Worm (Caenorhabditis elegans) whole organism, young adult: Measurements from ENCODE around the gene K06H7.7.
A peak's percentile ranks its signal among the peaks of the same experiment; 100 is the strongest.

ENCODE experiments used
- B0035.1 ChIP-seq: sonication (generic microtip); optimal IDR thresholded peaks from 2 replicates; lab custom pipeline; 2016; ENCODE audit warnings: missing genetic modification characterization, mild to moderate bottlenecking, missing compliant biosample characterization, missing genotype, missing genetic modification reagents
- B0261.1 ChIP-seq: sonication (generic microtip); optimal IDR thresholded peaks from 2 replicates; lab custom pipeline; 2016; ENCODE audit warnings: mild to moderate bottlenecking, missing genetic modification characterization, moderate library complexity, missing compliant biosample characterization
- F10E7.11 ChIP-seq: sonication (generic microtip); optimal IDR thresholded peaks from 2 replicates; lab custom pipeline; 2017; ENCODE audit warnings: mild to moderate bottlenecking, missing genetic modification characterization, moderate library complexity, missing compliant biosample characterization
- F22D6.2 ChIP-seq: sonication (generic microtip); optimal IDR thresholded peaks from 2 replicates; lab custom pipeline; 2016; ENCODE audit warnings: mild to moderate bottlenecking, missing genetic modification characterization, missing compliant biosample characterization
- F23B12.7 ChIP-seq: sonication (generic microtip); optimal IDR thresholded peaks from 2 replicates; lab custom pipeline; 2017; ENCODE audit warnings: missing genetic modification characterization, mild to moderate bottlenecking, missing compliant biosample characterization, antibody characterized with exemption, moderate library complexity; ENCODE audit not compliant: insufficient read depth
- F49E8.2 ChIP-seq: sonication (generic microtip); optimal IDR thresholded peaks from 3 replicates; lab custom pipeline; 2017; ENCODE audit warnings: missing genetic modification characterization, mild to moderate bottlenecking, missing compliant biosample characterization, antibody characterized with exemption, moderate library complexity; ENCODE audit not compliant: insufficient read depth
- F57A8.1 ChIP-seq: fragments of 200-800 bp; sonication (Bioruptor generic); optimal IDR thresholded peaks from 2 replicates; lab custom pipeline; 2018; ENCODE audit warnings: mild to moderate bottlenecking, missing genetic modification characterization, moderate library complexity, missing compliant biosample characterization
- Y53G8AR.9 ChIP-seq: fragments of 200-800 bp; sonication (Bioruptor generic); conservative IDR thresholded peaks from 2 replicates; pipeline ENCODE4 v1.3.6; 2022; ENCODE audit warnings: missing genetic modification reagents, missing genetic modification characterization, missing compliant biosample characterization
- akir-1 ChIP-seq: fragments of 200-800 bp; sonication (Bioruptor generic); optimal IDR thresholded peaks from 2 replicates; lab custom pipeline; 2018; ENCODE audit warnings: mild to moderate bottlenecking, missing genetic modification characterization, moderate library complexity, missing compliant biosample characterization
- ama-1 ChIP-seq, 3 experiments: fragments of 150-350 bp in 1 of 3; sonication (generic microtip) in 2 of 3; optimal IDR thresholded peaks; 2 replicates each; lab custom pipeline; 2014 to 2018; ENCODE audit warnings: missing biosample characterization in 2 of 3, missing genetic modification characterization in 2 of 3, missing genetic modification reagents in 2 of 3
- attf-5 ChIP-seq: fragments of 200-800 bp; sonication (Bioruptor generic); optimal IDR thresholded peaks from 2 replicates; lab custom pipeline; 2018; ENCODE audit warnings: mild to moderate bottlenecking, missing genetic modification characterization, missing compliant biosample characterization
- bed-1 ChIP-seq: fragments of 200-800 bp; sonication (Bioruptor generic); IDR thresholded peaks from 2 replicates; pipeline ENCODE4 v1.3.6; 2022; ENCODE audit warnings: missing genetic modification reagents, missing genetic modification characterization, missing compliant biosample characterization
- ccch-3 ChIP-seq: fragments of 200-800 bp; sonication (Bioruptor generic); optimal IDR thresholded peaks from 2 replicates; lab custom pipeline; 2018; ENCODE audit warnings: mild to moderate bottlenecking, missing genetic modification characterization, missing compliant biosample characterization
- ceh-100 ChIP-seq: fragments of 200-800 bp; sonication (Bioruptor generic); IDR thresholded peaks from 2 replicates; pipeline ENCODE4 v1.3.6; 2022; ENCODE audit warnings: missing genetic modification reagents, missing genetic modification characterization, missing compliant biosample characterization
- ceh-79 ChIP-seq: sonication (generic microtip); optimal IDR thresholded peaks from 2 replicates; lab custom pipeline; 2017; ENCODE audit warnings: mild to moderate bottlenecking, missing genetic modification characterization, missing compliant biosample characterization
- chd-7 ChIP-seq: sonication (generic microtip); optimal IDR thresholded peaks from 2 replicates; lab custom pipeline; 2016; ENCODE audit warnings: mild to moderate bottlenecking, missing genetic modification characterization, moderate library complexity, missing compliant biosample characterization
- dox-1 ChIP-seq: fragments of 200-800 bp; sonication (Bioruptor generic); IDR thresholded peaks from 2 replicates; pipeline ENCODE4 v1.3.6; 2022; ENCODE audit warnings: missing genetic modification reagents, missing genetic modification characterization, missing compliant biosample characterization
- egrh-3 ChIP-seq: fragments of 200-800 bp; sonication (Bioruptor generic); IDR thresholded peaks from 2 replicates; pipeline ENCODE4 v1.3.6; 2022; ENCODE audit warnings: missing genetic modification reagents, missing genetic modification characterization, missing compliant biosample characterization
- ekl-4 ChIP-seq: fragments of 200-800 bp; sonication (Bioruptor generic); IDR thresholded peaks from 2 replicates; pipeline ENCODE4 v1.3.6; 2022; ENCODE audit warnings: missing genetic modification reagents, missing genetic modification characterization, missing compliant biosample characterization
- ets-4 ChIP-seq: fragments of 200-800 bp; sonication (Bioruptor generic); optimal IDR thresholded peaks from 2 replicates; lab custom pipeline; 2018; ENCODE audit warnings: mild to moderate bottlenecking, missing genetic modification characterization, missing compliant biosample characterization
- fkh-3 ChIP-seq: sonication (generic microtip); optimal IDR thresholded peaks from 2 replicates; lab custom pipeline; 2016; ENCODE audit warnings: mild to moderate bottlenecking, missing genetic modification characterization, missing compliant biosample characterization
- him-1 ChIP-seq: sonication (generic microtip); optimal IDR thresholded peaks from 2 replicates; lab custom pipeline; 2016; ENCODE audit warnings: missing genotype, missing genetic modification reagents, missing genetic modification characterization, missing compliant biosample characterization
- hlh-26 ChIP-seq: fragments of 200-800 bp; sonication (Bioruptor generic); conservative IDR thresholded peaks from 2 replicates; pipeline ENCODE4 v1.3.6; 2022; ENCODE audit warnings: missing genetic modification reagents, missing genetic modification characterization, missing compliant biosample characterization
- hmg-1.2 ChIP-seq: fragments of 200-800 bp; sonication (Bioruptor generic); IDR thresholded peaks from 2 replicates; pipeline ENCODE4 v1.3.6; 2022; ENCODE audit warnings: missing genetic modification reagents, missing genetic modification characterization, missing compliant biosample characterization
- hmg-20 ChIP-seq: fragments of 200-800 bp; sonication (Bioruptor generic); IDR thresholded peaks from 2 replicates; pipeline ENCODE4 v1.3.6; 2022; ENCODE audit warnings: missing genetic modification reagents, missing genetic modification characterization, missing compliant biosample characterization
- hrde-1 ChIP-seq: sonication (generic microtip); optimal IDR thresholded peaks from 2 replicates; lab custom pipeline; 2016; ENCODE audit warnings: missing genetic modification characterization, mild to moderate bottlenecking, missing compliant biosample characterization, moderate library complexity, missing genotype, missing genetic modification reagents, borderline replicate concordance
- lag-1 ChIP-seq: fragments of 200-800 bp; sonication (Bioruptor generic); IDR thresholded peaks from 2 replicates; pipeline ENCODE4 v1.3.6; 2022; ENCODE audit warnings: missing genetic modification reagents, missing genetic modification characterization, missing compliant biosample characterization
- lin-26 ChIP-seq: fragments of 200-800 bp; sonication (Bioruptor generic); IDR thresholded peaks from 2 replicates; pipeline ENCODE4 v1.3.6; 2022; ENCODE audit warnings: missing genetic modification reagents, missing genetic modification characterization, missing compliant biosample characterization
- lin-40 ChIP-seq: sonication (generic microtip); optimal IDR thresholded peaks from 2 replicates; lab custom pipeline; 2016; ENCODE audit warnings: missing genetic modification characterization, mild to moderate bottlenecking, missing compliant biosample characterization, missing genotype, missing genetic modification reagents
- lir-1 ChIP-seq: fragments of 200-800 bp; sonication (Bioruptor generic); conservative IDR thresholded peaks from 2 replicates; pipeline ENCODE4 v1.3.6; 2022; ENCODE audit warnings: missing genetic modification reagents, missing genetic modification characterization, missing compliant biosample characterization
- lsl-1 ChIP-seq: fragments of 200-800 bp; sonication (Bioruptor generic); optimal IDR thresholded peaks from 2 replicates; lab custom pipeline; 2018; ENCODE audit warnings: mild to moderate bottlenecking, missing genetic modification characterization, moderate library complexity, missing compliant biosample characterization
- lsy-27 ChIP-seq: sonication (generic microtip); optimal IDR thresholded peaks from 2 replicates; lab custom pipeline; 2017; ENCODE audit warnings: missing genetic modification characterization, mild to moderate bottlenecking, missing compliant biosample characterization, antibody characterized with exemption, missing genotype, borderline replicate concordance; ENCODE audit not compliant: insufficient read depth
- madf-3 ChIP-seq: fragments of 200-800 bp; sonication (Bioruptor generic); IDR thresholded peaks from 2 replicates; pipeline ENCODE4 v1.3.6; 2022; ENCODE audit warnings: missing genetic modification reagents, missing genetic modification characterization, missing compliant biosample characterization
- madf-6 ChIP-seq: fragments of 200-800 bp; sonication (Bioruptor generic); IDR thresholded peaks from 2 replicates; pipeline ENCODE4 v1.3.6; 2022; ENCODE audit warnings: missing genetic modification reagents, missing genetic modification characterization, missing compliant biosample characterization
- madf-8 ChIP-seq: fragments of 200-800 bp; sonication (Bioruptor generic); conservative IDR thresholded peaks from 2 replicates; pipeline ENCODE4 v1.3.6; 2022; ENCODE audit warnings: missing genetic modification reagents, missing genetic modification characterization, missing compliant biosample characterization
- mxl-1 ChIP-seq: sonication (generic microtip); optimal IDR thresholded peaks from 2 replicates; lab custom pipeline; 2016; ENCODE audit warnings: missing genetic modification characterization, missing compliant biosample characterization
- nfya-2 ChIP-seq: fragments of 200-800 bp; sonication (Bioruptor generic); IDR thresholded peaks from 2 replicates; pipeline ENCODE4 v1.3.6; 2022; ENCODE audit warnings: missing genetic modification reagents, missing genetic modification characterization, missing compliant biosample characterization
- nhr-120 ChIP-seq: fragments of 200-800 bp; sonication (Bioruptor generic); IDR thresholded peaks from 2 replicates; pipeline ENCODE4 v1.3.6; 2022; ENCODE audit warnings: missing genetic modification characterization, missing compliant biosample characterization
- nhr-90 ChIP-seq: sonication (generic microtip); optimal IDR thresholded peaks from 2 replicates; lab custom pipeline; 2016; ENCODE audit warnings: missing genotype, mild to moderate bottlenecking, missing genetic modification characterization, missing compliant biosample characterization
- pbrm-1 ChIP-seq: fragments of 200-800 bp; sonication (Bioruptor generic); IDR thresholded peaks from 2 replicates; pipeline ENCODE4 v1.3.6; 2022; ENCODE audit warnings: missing genetic modification reagents, missing genetic modification characterization, missing compliant biosample characterization
- rcor-1 ChIP-seq: fragments of 200-800 bp; sonication (Bioruptor generic); IDR thresholded peaks from 2 replicates; pipeline ENCODE4 v1.3.6; 2022; ENCODE audit warnings: missing genetic modification reagents, missing genetic modification characterization, missing compliant biosample characterization
- rec-8 ChIP-seq, 2 experiments: sonication (generic microtip); optimal IDR thresholded peaks; 2 replicates each; lab custom pipeline; 2016; ENCODE audit warnings: mild to moderate bottlenecking in 2 of 2, missing genetic modification characterization in 2 of 2, missing genetic modification reagents in 2 of 2, missing genotype in 2 of 2, missing biosample characterization in 1 of 2, missing compliant biosample characterization in 1 of 2, moderate library complexity in 1 of 2
- sdz-38 ChIP-seq: sonication (generic microtip); optimal IDR thresholded peaks from 2 replicates; lab custom pipeline; 2016; ENCODE audit warnings: missing genotype, missing genetic modification characterization, missing compliant biosample characterization
- zfh-2 ChIP-seq: fragments of 200-800 bp; sonication (Bioruptor generic); conservative IDR thresholded peaks from 2 replicates; pipeline ENCODE4 v1.3.6; 2022; ENCODE audit warnings: missing genetic modification reagents, missing genetic modification characterization, missing compliant biosample characterization
- ztf-18 ChIP-seq: sonication (generic microtip); optimal IDR thresholded peaks from 2 replicates; lab custom pipeline; 2016; ENCODE audit warnings: missing genotype, mild to moderate bottlenecking, missing genetic modification characterization, missing compliant biosample characterization
- ztf-22 ChIP-seq: fragments of 200-800 bp; sonication (Bioruptor generic); optimal IDR thresholded peaks from 2 replicates; lab custom pipeline; 2018; ENCODE audit warnings: mild to moderate bottlenecking, missing genetic modification characterization, moderate library complexity, missing compliant biosample characterization
- ztf-6 ChIP-seq: fragments of 200-800 bp; sonication (Bioruptor generic); IDR thresholded peaks from 2 replicates; pipeline ENCODE4 v1.3.6; 2022; ENCODE audit warnings: missing genetic modification reagents, missing genetic modification characterization, missing compliant biosample characterization

The K06H7.7 gene

ce11 chrIII:8043784-8044183 lies 41.5 kb downstream of the K06H7.7 start (continued):
- peak; percentile 93 for TF ChIP-seq hrde-1 (tag; lab: Kevin White, UChicago)
- peak; percentile 92 for TF ChIP-seq B0035.1 (tag; lab: Kevin White, UChicago)
- TF ChIP-seq lin-26 (GFP tag; lab: Robert Waterston, UW): peak; percentile 97
- TF ChIP-seq ama-1 (optimal IDR thresholded peaks at IDR 0.05; lab: Kevin White, UChicago): no peak
- TF ChIP-seq ama-1 (GFP tag; optimal IDR thresholded peaks at IDR 0.05; lab: Kevin White, UChicago): no peak
- peak; percentile 96 for TF ChIP-seq madf-3 (GFP tag; lab: Robert Waterston, UW)
- peak; percentile 99 for TF ChIP-seq F23B12.7 (tag; lab: Kevin White, UChicago)
- no peak; the same call in none of the 2 replicates for TF ChIP-seq madf-6
- TF ChIP-seq madf-8: peak; percentile 76
- peak; percentile 100 for TF ChIP-seq ceh-100 (GFP tag; lab: Robert Waterston, UW)
- TF ChIP-seq ekl-4: peak; percentile 93
- TF ChIP-seq dox-1 (GFP tag; lab: Robert Waterston, UW): peak; percentile 99
- TF ChIP-seq rcor-1 (GFP tag; lab: Robert Waterston, UW): peak; percentile 97
- TF ChIP-seq zfh-2 (GFP tag; lab: Robert Waterston, UW): no peak
- peak; percentile 94 for TF ChIP-seq lir-1
- TF ChIP-seq bed-1 (GFP tag; lab: Robert Waterston, UW): no peak
- TF ChIP-seq F57A8.1: no peak
- peak; percentile 37 for TF ChIP-seq lsy-27
- TF ChIP-seq F10E7.11 (tag; lab: Kevin White, UChicago): peak; percentile 38
- peak; percentile 93 for TF ChIP-seq ztf-22 (GFP tag; lab: Kevin White, UChicago)
- TF ChIP-seq sdz-38 (tag; lab: Kevin White, UChicago): no peak
- peak; percentile 90 for TF ChIP-seq egrh-3 (GFP tag; lab: Robert Waterston, UW)
- peak; percentile 95 for TF ChIP-seq chd-7 (tag; lab: Kevin White, UChicago)
- TF ChIP-seq fkh-3: no peak
- TF ChIP-seq Y53G8AR.9 (GFP tag; lab: Robert Waterston, UW): peak; percentile 92
- TF ChIP-seq ztf-6: peak; percentile 99
- no peak for TF ChIP-seq hlh-26
- TF ChIP-seq nhr-120 (GFP tag; lab: Robert Waterston, UW): 0 out of 2 replicates have a peak, but pooled peaks have one; percentile 49
- peak; percentile 95 for TF ChIP-seq lin-40 (tag; lab: Kevin White, UChicago)
- TF ChIP-seq hmg-20 (GFP tag; lab: Robert Waterston, UW): peak; percentile 81
- peak; percentile 97 for TF ChIP-seq F49E8.2 (tag; lab: Kevin White, UChicago)
- peak; percentile 92 for TF ChIP-seq mxl-1 (tag; lab: Kevin White, UChicago)
- no peak for TF ChIP-seq nfya-2 (GFP tag; lab: Robert Waterston, UW)
- TF ChIP-seq lag-1: no peak
- TF ChIP-seq ztf-18 (tag; lab: Kevin White, UChicago): peak; percentile 100
- peak; percentile 74 for TF ChIP-seq ets-4
- peak; percentile 88 for TF ChIP-seq hmg-1.2
- TF ChIP-seq rec-8 (tag; optimal IDR thresholded peaks at IDR 0.05; lab: Kevin White, UChicago): peak; percentile 93 to 99
- TF ChIP-seq B0261.1 (tag; lab: Kevin White, UChicago): peak; percentile 51
- TF ChIP-seq F22D6.2 (tag; lab: Kevin White, UChicago): peak; percentile 88
- peak; percentile 89 for TF ChIP-seq him-1 (tag; lab: Kevin White, UChicago)
- TF ChIP-seq attf-5 (GFP tag; lab: Kevin White, UChicago): peak; percentile 100
- peak; percentile 96 for TF ChIP-seq nhr-90 (tag; lab: Kevin White, UChicago)
- TF ChIP-seq ceh-79 (tag; lab: Kevin White, UChicago): peak; percentile 51
- TF ChIP-seq pbrm-1: peak; percentile 98
- peak; percentile 95 for TF ChIP-seq akir-1 (GFP tag; lab: Kevin White, UChicago)
- peak; percentile 100 for TF ChIP-seq ccch-3 (GFP tag; lab: Kevin White, UChicago)
- peak; percentile 91 for TF ChIP-seq lsl-1 (GFP tag; lab: Kevin White, UChicago)
